Fruit fly (Drosophila melanogaster): ENCODE data around the gene CG43703.
A peak's percentile ranks its signal among the peaks of the same experiment; 100 is the strongest.

The CG43703 gene

dm6 chr2L:3786246-3786645, 21.0 kb downstream of the CG43703 start (continued):
- TF ChIP-seq peb (GFP tag; IDR thresholded peaks at IDR 0.05) (peak; percentile 58; the same call in 1 of the 2 replicates), CG4820 (GFP tag; optimal IDR thresholded peaks at IDR 0.05) (peak; percentile 28), CG17829 (tag; optimal IDR thresholded peaks at IDR 0.05) (peak; percentile 76), CG1233 (GFP tag; optimal IDR thresholded peaks at IDR 0.05) (peak; percentile 68), Dref (GFP tag; IDR thresholded peaks at IDR 0.05) (no peak), CG11695 (GFP tag; IDR thresholded peaks at IDR 0.05) (peak; percentile 30; the same call in 1 of the 3 replicates), CG5953 (GFP tag; IDR thresholded peaks at IDR 0.05) (peak; percentile 84), HmgD (GFP tag; optimal IDR thresholded peaks at IDR 0.05) (peak; percentile 76), slou (GFP tag; optimal IDR thresholded peaks at IDR 0.05) (no peak), CG3281 (GFP tag; optimal IDR thresholded peaks at IDR 0.05) (no peak), Atf-2 (GFP tag; optimal IDR thresholded peaks at IDR 0.05) (peak; percentile 74), wdn (GFP tag; IDR thresholded peaks at IDR 0.05) (peak; percentile 39; the same call in 1 of the 2 replicates), wek (GFP tag; optimal IDR thresholded peaks at IDR 0.05) (peak; percentile 8), HmgZ (tag; optimal IDR thresholded peaks at IDR 0.05) (peak; percentile 24), Adf1 (GFP tag; IDR thresholded peaks at IDR 0.05) (0 out of 2 replicates have a peak, but pooled peaks have one; percentile 26), corto (GFP tag; optimal IDR thresholded peaks at IDR 0.05) (no peak), CG3065 (GFP tag; optimal IDR thresholded peaks at IDR 0.05) (peak; percentile 8), fd64A (GFP tag; optimal IDR thresholded peaks at IDR 0.05) (no peak), fd102C (GFP tag; optimal IDR thresholded peaks at IDR 0.05) (peak; percentile 13), MTF-1 (GFP tag; optimal IDR thresholded peaks at IDR 0.05; ENCODE audit: borderline replicate concordance) (peak; percentile 72), pum (GFP tag; optimal IDR thresholded peaks at IDR 0.05) (peak; percentile 62), Max (GFP tag; optimal IDR thresholded peaks at IDR 0.05) (no peak), tin (GFP tag; optimal IDR thresholded peaks at IDR 0.05) (peak; percentile 78), az2 (GFP tag; optimal IDR thresholded peaks at IDR 0.05) (peak; percentile 78), CG11247 (GFP tag; IDR thresholded peaks at IDR 0.05) (peak; percentile 94), CG15011 (GFP tag; optimal IDR thresholded peaks at IDR 0.05) (no peak), Mad (GFP tag; optimal IDR thresholded peaks at IDR 0.05) (peak; percentile 82), mld (GFP tag; IDR thresholded peaks at IDR 0.05; ENCODE audit: partially characterized antibody) (no peak), kay (GFP tag; optimal IDR thresholded peaks at IDR 0.05) (peak; percentile 41), ERR (GFP tag; optimal IDR thresholded peaks at IDR 0.05) (no peak), HLH54F (GFP tag; optimal IDR thresholded peaks at IDR 0.05) (peak; percentile 45), CG9797 (GFP tag; optimal IDR thresholded peaks at IDR 0.05) (no peak), PHDP (tag; optimal IDR thresholded peaks at IDR 0.05) (peak; percentile 72), YL-1 (GFP tag; optimal IDR thresholded peaks at IDR 0.05) (no peak), klu (GFP tag; IDR thresholded peaks at IDR 0.05) (peak; percentile 30; the same call in 1 of the 2 replicates), bab2 (GFP tag; optimal IDR thresholded peaks at IDR 0.05) (peak; percentile 66), ems (GFP tag; optimal IDR thresholded peaks at IDR 0.05) (no peak), sens (GFP tag) (peak; percentile 75), CG9437 (GFP tag; optimal IDR thresholded peaks at IDR 0.05) (peak; percentile 37), Ets97D (GFP tag; optimal IDR thresholded peaks at IDR 0.05) (peak; percentile 13), CG7745 (tag; optimal IDR thresholded peaks at IDR 0.05) (no peak), Med (GFP tag) (peak; percentile 96), CG34224 (GFP tag; IDR thresholded peaks at IDR 0.05; ENCODE audit: partially characterized antibody) (no peak), kah (GFP tag; optimal IDR thresholded peaks at IDR 0.05) (no peak), lmd (GFP tag; IDR thresholded peaks at IDR 0.05) (peak; percentile 85), lov (optimal IDR thresholded peaks at IDR 0.05) (no peak), lov (GFP tag; IDR thresholded peaks at IDR 0.05) (peak; percentile 70; the same call in 1 of the 3 replicates), tna (GFP tag; IDR thresholded peaks at IDR 0.05; ENCODE audit: partially characterized antibody) (no peak), CkIIα-i1 (GFP tag; IDR thresholded peaks at IDR 0.05) (no peak), tap (tag; optimal IDR thresholded peaks at IDR 0.05) (no peak), chn (GFP tag; optimal IDR thresholded peaks at IDR 0.05) (peak; percentile 84), CG13775 (GFP tag; optimal IDR thresholded peaks at IDR 0.05) (peak; percentile 23)

All from whole organism, embryonic.